Fruit fly (Drosophila melanogaster): Measurements from ENCODE around the gene CG32202.

Gene CG32202

dm6 chr3L:18723172-18723571 is 41.2 kb downstream of the CG32202 start, which contains the start of gene CG12477:
TSS of gene CG12477 (minus strand) at chr3L:18723272.
- TF ChIP-seq Dfd (GFP tag; optimal IDR thresholded peaks at IDR 0.05) (no peak), dmrt93B (GFP tag; optimal IDR thresholded peaks at IDR 0.05) (no peak), Sp1 (GFP tag; optimal IDR thresholded peaks at IDR 0.05) (no peak), Hr83 (GFP tag; optimal IDR thresholded peaks at IDR 0.05; ENCODE audit: poor library complexity, severe bottlenecking) (no peak), OdsH (GFP tag; optimal IDR thresholded peaks at IDR 0.05) (no peak), dsf (GFP tag; optimal IDR thresholded peaks at IDR 0.05; ENCODE audit: borderline replicate concordance) (no peak), rgr (GFP tag; optimal IDR thresholded peaks at IDR 0.05) (no peak), sage (GFP tag; optimal IDR thresholded peaks at IDR 0.05) (no peak), tai (GFP tag; optimal IDR thresholded peaks at IDR 0.05) (no peak), Hnf4 (GFP tag; optimal IDR thresholded peaks at IDR 0.05) (no peak), HLH106 (tag; optimal IDR thresholded peaks at IDR 0.05) (no peak), CrebA (GFP tag; optimal IDR thresholded peaks at IDR 0.05; ENCODE audit: borderline replicate concordance) (no peak), br (GFP tag; optimal IDR thresholded peaks at IDR 0.05) (no peak)
